Worm (Caenorhabditis elegans) whole organism, L1 larva: ENCODE data around the gene erp-44.3.

ENCODE experiments used
- ama-1 ChIP-seq: fragments of 150-350 bp; optimal IDR thresholded peaks from 2 replicates; lab custom pipeline; 2014
- pag-3 ChIP-seq: sonication (generic microtip); optimal IDR thresholded peaks from 2 replicates; lab custom pipeline; 2017; ENCODE audit warnings: missing genetic modification characterization, mild to moderate bottlenecking, missing compliant biosample characterization, antibody characterized with exemption, borderline replicate concordance; ENCODE audit not compliant: insufficient read depth

ce11 chrIV:8164515-8164914 lies 42.1 kb downstream of the erp-44.3 start:
- TF ChIP-seq ama-1 (lab: Kevin White, UChicago) = no peak
- no peak for TF ChIP-seq pag-3 (tag; lab: Kevin White, UChicago)
